Worm (Caenorhabditis elegans) whole organism, mixed stage, embryonic: ENCODE data around the gene H17B01.5.

Experiments
- snpc-4 ChIP-seq: fragments of 150-350 bp; optimal IDR thresholded peaks from 2 replicates; lab custom pipeline; 2014; ENCODE audit warnings: missing biosample characterization, missing genetic modification characterization
- unc-39 ChIP-seq: fragments of 150-350 bp; optimal IDR thresholded peaks from 2 replicates; lab custom pipeline; 2014; ENCODE audit warnings: missing biosample characterization, missing genetic modification characterization
- unc-62 ChIP-seq: fragments of 150-350 bp; optimal IDR thresholded peaks from 2 replicates; lab custom pipeline; 2014; ENCODE audit warnings: missing biosample characterization, missing genetic modification reagents, missing genetic modification characterization

- TF ChIP-seq unc-39 (no peak), unc-62 (no peak), snpc-4 (tag; lab: Kevin White, UChicago) (no peak)
Measured at ce11 chrII:1475328-1475727, 1.9 kb upstream of the H17B01.5 start.
